Worm (Caenorhabditis elegans) whole organism, early embryonic: ENCODE measurements around the gene F55C9.11.
A peak's percentile ranks its signal among the peaks of the same experiment; 100 is the strongest.
"Not testable (repeated sequence)": the region's sequence is repeated elsewhere in the genome, so short reads cannot be mapped to it uniquely, and the experiment has no call there.

ENCODE experiments used
- B0310.2 ChIP-seq: sonication (generic microtip); optimal IDR thresholded peaks from 2 replicates; lab custom pipeline; 2016; ENCODE audit warnings: mild to moderate bottlenecking, missing genetic modification characterization, missing compliant biosample characterization
- F13C5.2 ChIP-seq: sonication (generic microtip); optimal IDR thresholded peaks from 2 replicates; lab custom pipeline; 2017; ENCODE audit warnings: mild to moderate bottlenecking, missing genetic modification characterization, inconsistent platforms, missing compliant biosample characterization
- aly-1 ChIP-seq: sonication (generic microtip); optimal IDR thresholded peaks from 2 replicates; lab custom pipeline; 2016; ENCODE audit warnings: missing genetic modification characterization, missing compliant biosample characterization
- ama-1 ChIP-seq: fragments of 150-350 bp; optimal IDR thresholded peaks from 2 replicates; lab custom pipeline; 2014
- ceh-13 ChIP-seq: fragments of 200-800 bp; sonication (Bioruptor generic); optimal IDR thresholded peaks from 2 replicates; lab custom pipeline; 2018; ENCODE audit warnings: mild to moderate bottlenecking, missing genetic modification characterization, missing compliant biosample characterization
- ceh-36 ChIP-seq: sonication (generic microtip); optimal IDR thresholded peaks from 2 replicates; lab custom pipeline; 2016; ENCODE audit warnings: missing genetic modification characterization, inconsistent platforms, missing compliant biosample characterization
- ets-7 ChIP-seq: sonication (generic microtip); optimal IDR thresholded peaks from 2 replicates; lab custom pipeline; 2016; ENCODE audit warnings: missing genotype, missing genetic modification characterization, missing compliant biosample characterization
- flt-1 ChIP-seq: fragments of 200-800 bp; sonication (Bioruptor generic); IDR thresholded peaks from 2 replicates; pipeline ENCODE4 v1.3.6; 2022; ENCODE audit warnings: missing genetic modification characterization, missing compliant biosample characterization
- hmbx-1 ChIP-seq: sonication (generic microtip); optimal IDR thresholded peaks from 2 replicates; lab custom pipeline; 2016; ENCODE audit warnings: mild to moderate bottlenecking, missing genetic modification characterization, missing compliant biosample characterization
- hmg-4 ChIP-seq: fragments of 200-800 bp; sonication (Bioruptor generic); optimal IDR thresholded peaks from 2 replicates; lab custom pipeline; 2018; ENCODE audit warnings: mild to moderate bottlenecking, missing genetic modification characterization, missing compliant biosample characterization
- hnd-1 ChIP-seq: sonication (generic microtip); optimal IDR thresholded peaks from 2 replicates; lab custom pipeline; 2016; ENCODE audit warnings: missing genetic modification characterization, missing compliant biosample characterization
- pes-1 ChIP-seq: fragments of 200-800 bp; sonication (Bioruptor generic); IDR thresholded peaks from 2 replicates; pipeline ENCODE4 v1.3.6; 2022; ENCODE audit warnings: missing genetic modification reagents, missing genetic modification characterization, missing compliant biosample characterization
- scrt-1 ChIP-seq: fragments of 200-800 bp; sonication (Bioruptor generic); IDR thresholded peaks from 2 replicates; pipeline ENCODE4 v1.3.6; 2022; ENCODE audit warnings: missing genetic modification characterization, missing compliant biosample characterization
- sea-1 ChIP-seq: fragments of 200-800 bp; sonication (Bioruptor generic); conservative IDR thresholded peaks from 2 replicates; pipeline ENCODE4 v1.3.6; 2022; ENCODE audit warnings: missing genetic modification characterization, missing compliant biosample characterization
- tbx-11 ChIP-seq: fragments of 200-800 bp; sonication (Bioruptor generic); IDR thresholded peaks from 2 replicates; pipeline ENCODE4 v1.3.6; 2022; ENCODE audit warnings: missing genetic modification characterization, missing compliant biosample characterization
- tbx-37 ChIP-seq: fragments of 200-800 bp; sonication (Bioruptor generic); conservative IDR thresholded peaks from 2 replicates; pipeline ENCODE4 v1.3.6; 2022; ENCODE audit warnings: missing genetic modification reagents, missing genetic modification characterization, missing compliant biosample characterization
- tra-4 ChIP-seq: sonication (generic microtip); optimal IDR thresholded peaks from 2 replicates; lab custom pipeline; 2017; ENCODE audit warnings: missing genetic modification characterization, missing compliant biosample characterization

F55C9.11 gene

ce11 chrV:19322387-19322786 lies 12.9 kb upstream of the F55C9.11 start, which contains the start of gene C43D7.4:
TSS of gene C43D7.4 (minus strand) at chrV:19322487.
- TF ChIP-seq B0310.2 (tag; lab: Kevin White, UChicago) (no peak), tbx-11 (GFP tag; lab: Robert Waterston, UW) (no peak), tra-4 (tag; lab: Kevin White, UChicago) (no peak), ets-7 (no peak)

ce11 chrV:19320385-19320784 lies 10.9 kb upstream of the F55C9.11 start, which contains the start of gene sdz-6:
TSS of gene sdz-6 (plus strand) at chrV:19320613.
- TF ChIP-seq tra-4 (tag; lab: Kevin White, UChicago): no peak
- TF ChIP-seq hmg-4: no peak
- no peak for TF ChIP-seq ceh-13
- TF ChIP-seq ama-1 (lab: Kevin White, UChicago): no peak
- TF ChIP-seq hmbx-1 (tag; lab: Kevin White, UChicago): no peak
- no peak for TF ChIP-seq aly-1 (tag; lab: Kevin White, UChicago)
- no peak for TF ChIP-seq hnd-1 (tag; lab: Kevin White, UChicago)
- no peak for TF ChIP-seq F13C5.2 (tag; lab: Kevin White, UChicago)
- TF ChIP-seq sea-1 (GFP tag; lab: Robert Waterston, UW): no peak
- no peak for TF ChIP-seq tbx-11 (GFP tag; lab: Robert Waterston, UW)
- TF ChIP-seq flt-1 (GFP tag; lab: Robert Waterston, UW): no peak
- TF ChIP-seq tbx-37: no peak
- TF ChIP-seq ets-7: no peak
- no peak for TF ChIP-seq pes-1 (GFP tag; lab: Robert Waterston, UW)
- TF ChIP-seq scrt-1 (GFP tag; lab: Robert Waterston, UW): no peak
- TF ChIP-seq B0310.2 (tag; lab: Kevin White, UChicago): no peak
- TF ChIP-seq ceh-36 (tag; lab: Kevin White, UChicago): no peak

ce11 chrV:19319460-19319995 lies 10.0 kb upstream of the F55C9.11 start, which contains the start of gene C43D7.7:
TSS of gene C43D7.7 (minus strand) at chrV:19319510.
- no peak for TF ChIP-seq hmbx-1 (tag; lab: Kevin White, UChicago)
- TF ChIP-seq pes-1 (GFP tag; lab: Robert Waterston, UW): no peak
- no peak for TF ChIP-seq F13C5.2 (tag; lab: Kevin White, UChicago)
- TF ChIP-seq hmg-4: no peak
- TF ChIP-seq ceh-13: no peak
- no peak for TF ChIP-seq sea-1 (GFP tag; lab: Robert Waterston, UW)
- no peak for TF ChIP-seq tbx-37
- no peak for TF ChIP-seq aly-1 (tag; lab: Kevin White, UChicago)
- TF ChIP-seq scrt-1 (GFP tag; lab: Robert Waterston, UW): no peak
- TF ChIP-seq ceh-36 (tag; lab: Kevin White, UChicago): no peak
- TF ChIP-seq hnd-1 (tag; lab: Kevin White, UChicago): no peak
- TF ChIP-seq B0310.2 (tag; lab: Kevin White, UChicago): no peak
- no peak for TF ChIP-seq tra-4 (tag; lab: Kevin White, UChicago)

- TF ChIP-seq ceh-36 (tag; lab: Kevin White, UChicago); scrt-1 (GFP tag; lab: Robert Waterston, UW); aly-1 (tag; lab: Kevin White, UChicago): not testable (repeated sequence)
These were observed 7.6 kb upstream of the F55C9.11 start, which contains the start of gene srh-208 for ce11 chrV:19317058-19317457. TSS of gene srh-208 (plus strand) at chrV:19317358.

ce11 chrV:19312975-19313374 lies 3.5 kb upstream of the F55C9.11 start, which contains the start of gene fbxb-64:
TSS of gene fbxb-64 (plus strand) at chrV:19313275.
- TF ChIP-seq aly-1 (tag; lab: Kevin White, UChicago): no peak
- TF ChIP-seq hmg-4: no peak
- TF ChIP-seq tbx-11 (GFP tag; lab: Robert Waterston, UW): no peak
- no peak for TF ChIP-seq ceh-36 (tag; lab: Kevin White, UChicago)
- no peak for TF ChIP-seq pes-1 (GFP tag; lab: Robert Waterston, UW)
- TF ChIP-seq scrt-1 (GFP tag; lab: Robert Waterston, UW): no peak
- TF ChIP-seq tra-4 (tag; lab: Kevin White, UChicago): no peak
- TF ChIP-seq tbx-37: no peak
- TF ChIP-seq ets-7: no peak

- no peak for TF ChIP-seq tbx-11 (GFP tag; lab: Robert Waterston, UW)
- TF ChIP-seq hmg-4: no peak
- no peak for TF ChIP-seq aly-1 (tag; lab: Kevin White, UChicago)
- TF ChIP-seq scrt-1 (GFP tag; lab: Robert Waterston, UW): no peak
- TF ChIP-seq hmbx-1 (tag; lab: Kevin White, UChicago): no peak
- TF ChIP-seq tbx-37: no peak
- TF ChIP-seq sea-1 (GFP tag; lab: Robert Waterston, UW): no peak
- no peak for TF ChIP-seq F13C5.2 (tag; lab: Kevin White, UChicago)
- TF ChIP-seq tra-4 (tag; lab: Kevin White, UChicago): no peak
- TF ChIP-seq pes-1 (GFP tag; lab: Robert Waterston, UW): no peak
- no peak for TF ChIP-seq ceh-13
These were observed 1.9 kb upstream of the F55C9.11 start, which contains the start of gene C43D7.8 for ce11 chrV:19311391-19311790. TSS of gene C43D7.8 (minus strand) at chrV:19311491.

ce11 chrV:19308137-19308536 lies 1.4 kb downstream of the F55C9.11 start:
- TF ChIP-seq hmg-4: peak; percentile 19
- TF ChIP-seq aly-1 (tag; lab: Kevin White, UChicago): no peak
- TF ChIP-seq B0310.2 (tag; lab: Kevin White, UChicago): no peak
- TF ChIP-seq F13C5.2 (tag; lab: Kevin White, UChicago): no peak

- TF ChIP-seq scrt-1 (GFP tag; lab: Robert Waterston, UW) (no peak), ceh-36 (tag; lab: Kevin White, UChicago) (no peak), flt-1 (GFP tag; lab: Robert Waterston, UW) (no peak), hnd-1 (tag; lab: Kevin White, UChicago) (no peak), aly-1 (tag; lab: Kevin White, UChicago) (no peak), B0310.2 (tag; lab: Kevin White, UChicago) (no peak), F13C5.2 (tag; lab: Kevin White, UChicago) (no peak), hmbx-1 (tag; lab: Kevin White, UChicago) (no peak), ets-7 (no peak), pes-1 (GFP tag; lab: Robert Waterston, UW) (no peak), hmg-4 (no peak), tra-4 (tag; lab: Kevin White, UChicago) (no peak), ceh-13 (no peak)
These were observed 2.6 kb downstream of the F55C9.11 start, which contains the start of gene F55C9.15 for ce11 chrV:19306906-19307305. TSS of gene F55C9.15 (minus strand) at chrV:19307006.
